Worm (Caenorhabditis elegans): ENCODE data around the gene F52D2.5.

DNA sequence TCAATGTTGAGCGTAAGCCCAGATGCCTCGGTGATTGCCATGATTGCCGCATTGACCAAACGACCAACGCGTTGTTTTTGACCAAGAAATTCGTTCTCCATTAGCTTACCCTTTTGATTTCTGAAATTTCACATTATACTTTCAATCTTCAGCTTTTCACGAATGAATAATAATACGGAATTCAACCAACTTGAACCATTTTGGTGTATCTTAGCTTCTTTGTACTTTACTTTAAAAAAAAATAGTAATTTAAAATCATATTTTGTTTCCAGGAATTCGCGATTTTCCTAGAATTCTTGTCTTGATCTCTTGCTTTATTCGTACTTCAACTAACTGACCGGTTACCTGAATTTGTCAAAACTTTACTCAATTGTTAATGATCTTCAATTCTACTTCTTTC is 50.5 kb downstream of the F52D2.5 start, which contains the start of gene ZC53.2:
- no peak for TF ChIP-seq lin-39 (tag; optimal IDR thresholded peaks at IDR 0.05)
- no peak for TF ChIP-seq ztf-4 (tag; optimal IDR thresholded peaks at IDR 0.05)
